Fruit fly (Drosophila melanogaster) whole organism, embryonic: ENCODE measurements around the gene CG13928.

ENCODE experiments used
- Antp ChIP-seq: fragments of 200-800 bp; sonication (Bioruptor generic); optimal IDR thresholded peaks from 3 replicates; lab custom pipeline; 2016; ENCODE audit warnings: missing biosample characterization, missing genetic modification characterization
- Asciz ChIP-seq: fragments of 200-800 bp; sonication (Bioruptor generic); optimal IDR thresholded peaks from 2 replicates; lab custom pipeline; 2017; ENCODE audit warnings: missing biosample characterization, mild to moderate bottlenecking, missing genetic modification characterization, missing genetic modification reagents
- BEAF-32 ChIP-seq: fragments of 200-800 bp; sonication (Bioruptor generic); optimal IDR thresholded peaks from 3 replicates; lab custom pipeline; 2017; ENCODE audit warnings: missing biosample characterization, missing genetic modification characterization, mild to moderate bottlenecking, moderate library complexity, missing genetic modification reagents
- Bgb ChIP-seq: fragments of 200-800 bp; sonication (Bioruptor generic); IDR thresholded peaks from 2 replicates; pipeline ENCODE4 v1.3.6; 2022; ENCODE audit warnings: missing biosample characterization, missing genetic modification characterization; ENCODE audit not compliant: partially characterized antibody
- CG10147 ChIP-seq: fragments of 200-800 bp; sonication (Bioruptor generic); optimal IDR thresholded peaks from 2 replicates; lab custom pipeline; 2019; ENCODE audit warnings: missing biosample characterization, mild to moderate bottlenecking, missing genetic modification characterization, moderate library complexity
- CG1024 ChIP-seq: fragments of 200-800 bp; sonication (Bioruptor generic); IDR thresholded peaks from 2 replicates; pipeline ENCODE4 v1.3.6; 2022; ENCODE audit warnings: missing biosample characterization, missing genetic modification characterization
- CG10366 ChIP-seq: fragments of 200-800 bp; sonication (Bioruptor generic); IDR thresholded peaks from 2 replicates; pipeline ENCODE4 v1.3.6; 2022; ENCODE audit warnings: missing biosample characterization, missing genetic modification characterization
- CG10431 ChIP-seq: fragments of 200-800 bp; sonication (Bioruptor generic); optimal IDR thresholded peaks from 3 replicates; lab custom pipeline; 2018; ENCODE audit warnings: missing biosample characterization, mild to moderate bottlenecking, missing genetic modification characterization
- CG11560 ChIP-seq: fragments of 200-800 bp; sonication (Bioruptor generic); IDR thresholded peaks from 3 replicates; pipeline ENCODE4 v1.3.6; 2022; ENCODE audit warnings: missing biosample characterization, missing genetic modification characterization
- CG12744 ChIP-seq: fragments of 200-800 bp; sonication (Bioruptor generic); optimal IDR thresholded peaks from 2 replicates; lab custom pipeline; 2016; ENCODE audit warnings: missing biosample characterization, missing genetic modification characterization
- CG13123 ChIP-seq: fragments of 200-800 bp; sonication (Bioruptor generic); optimal IDR thresholded peaks from 2 replicates; lab custom pipeline; 2016; ENCODE audit warnings: missing biosample characterization, missing genetic modification characterization
- CG13775 ChIP-seq: fragments of 200-800 bp; sonication (Bioruptor generic); optimal IDR thresholded peaks from 3 replicates; lab custom pipeline; 2017; ENCODE audit warnings: missing biosample characterization, mild to moderate bottlenecking, missing genetic modification characterization
- CG14014 ChIP-seq: fragments of 200-800 bp; sonication (Bioruptor generic); IDR thresholded peaks from 2 replicates; pipeline ENCODE4 v1.3.6; 2022; ENCODE audit warnings: missing biosample characterization, missing genetic modification characterization
- CG14441 ChIP-seq: fragments of 200-800 bp; sonication (Bioruptor generic); IDR thresholded peaks from 2 replicates; pipeline ENCODE4 v1.3.6; 2022; ENCODE audit warnings: missing biosample characterization, missing genetic modification characterization
- CG14710 ChIP-seq: fragments of 200-800 bp; sonication (Bioruptor generic); optimal IDR thresholded peaks from 3 replicates; lab custom pipeline; 2019; ENCODE audit warnings: missing biosample characterization, mild to moderate bottlenecking, missing genetic modification characterization, moderate library complexity
- CG2129 ChIP-seq: fragments of 200-800 bp; sonication (Bioruptor generic); IDR thresholded peaks from 2 replicates; pipeline ENCODE4 v1.3.6; 2022; ENCODE audit warnings: missing biosample characterization, missing genetic modification characterization; ENCODE audit not compliant: partially characterized antibody
- CG31441 ChIP-seq: fragments of 200-800 bp; sonication (Bioruptor generic); IDR thresholded peaks from 2 replicates; pipeline ENCODE4 v1.3.6; 2022; ENCODE audit warnings: missing biosample characterization, missing genetic modification characterization
- CG32767 ChIP-seq: fragments of 200-800 bp; sonication (Bioruptor generic); IDR thresholded peaks from 2 replicates; pipeline ENCODE4 v1.3.6; 2022; ENCODE audit warnings: missing biosample characterization, missing genetic modification characterization
- CG33213 ChIP-seq: fragments of 200-800 bp; sonication (Bioruptor generic); optimal IDR thresholded peaks from 3 replicates; lab custom pipeline; 2016; ENCODE audit warnings: missing biosample characterization, missing genetic modification characterization
- CG34422 ChIP-seq: fragments of 200-800 bp; sonication (Bioruptor generic); IDR thresholded peaks from 3 replicates; pipeline ENCODE4 v1.3.6; 2022; ENCODE audit warnings: missing biosample characterization, missing genetic modification characterization
- CG3847 ChIP-seq: fragments of 200-800 bp; sonication (Bioruptor generic); IDR thresholded peaks from 2 replicates; pipeline ENCODE4 v1.3.6; 2022; ENCODE audit warnings: missing biosample characterization, missing genetic modification characterization
- CG4328 ChIP-seq: fragments of 200-800 bp; sonication (Bioruptor generic); optimal IDR thresholded peaks from 3 replicates; lab custom pipeline; 2017; ENCODE audit warnings: missing biosample characterization, missing genetic modification reagents, missing genetic modification characterization
- CG43689 ChIP-seq: fragments of 200-800 bp; sonication (Bioruptor generic); IDR thresholded peaks from 2 replicates; pipeline ENCODE4 v1.3.6; 2022; ENCODE audit warnings: missing biosample characterization, missing genetic modification characterization
- CG4820 ChIP-seq: fragments of 200-800 bp; sonication (Bioruptor generic); optimal IDR thresholded peaks from 3 replicates; lab custom pipeline; 2016; ENCODE audit warnings: missing biosample characterization, missing genetic modification characterization
- CG6254 ChIP-seq: fragments of 200-800 bp; sonication (Bioruptor generic); optimal IDR thresholded peaks from 3 replicates; lab custom pipeline; 2017; ENCODE audit warnings: mild to moderate bottlenecking, missing biosample characterization, missing genetic modification reagents, missing genetic modification characterization
- CG6765 ChIP-seq: fragments of 200-800 bp; sonication (Bioruptor generic); optimal IDR thresholded peaks from 3 replicates; lab custom pipeline; 2017; ENCODE audit warnings: missing biosample characterization, mild to moderate bottlenecking, missing genetic modification characterization
- Dek ChIP-seq: fragments of 200-800 bp; sonication (Bioruptor generic); optimal IDR thresholded peaks from 3 replicates; lab custom pipeline; 2019; ENCODE audit warnings: missing biosample characterization, mild to moderate bottlenecking, missing genetic modification characterization, moderate library complexity
- Eip74EF ChIP-seq, 2 experiments: fragments of 200-800 bp in 1 of 2; fragments of >200 bp in 1 of 2; sonication (Bioruptor generic) in 1 of 2; optimal IDR thresholded peaks; 2 replicates each; lab custom pipeline; 2017 to 2019; ENCODE audit warnings: missing biosample characterization in 2 of 2, missing genetic modification characterization in 2 of 2, mild to moderate bottlenecking in 1 of 2, moderate library complexity in 1 of 2
- H15 ChIP-seq: fragments of 200-800 bp; sonication (Bioruptor generic); IDR thresholded peaks from 3 replicates; pipeline ENCODE4 v1.3.6; 2022; ENCODE audit warnings: missing biosample characterization, missing genetic modification characterization
- HLH54F ChIP-seq: fragments of 200-800 bp; sonication (Bioruptor generic); optimal IDR thresholded peaks from 3 replicates; lab custom pipeline; 2016; ENCODE audit warnings: missing biosample characterization, missing genetic modification characterization
- MESR4 ChIP-seq: fragments of 200-800 bp; sonication (Bioruptor generic); optimal IDR thresholded peaks from 2 replicates; lab custom pipeline; 2018; ENCODE audit warnings: missing biosample characterization, mild to moderate bottlenecking, missing genetic modification characterization, moderate library complexity
- bcd ChIP-seq: fragments of 200-800 bp; sonication (Bioruptor generic); optimal IDR thresholded peaks from 2 replicates; lab custom pipeline; 2017; ENCODE audit warnings: missing biosample characterization, mild to moderate bottlenecking, missing genetic modification characterization
- br ChIP-seq: fragments of >200 bp; optimal IDR thresholded peaks from 2 replicates; lab custom pipeline; 2017
- bsh ChIP-seq, 2 experiments: fragments of 200-800 bp; sonication (Bioruptor generic); optimal IDR thresholded peaks; 2 replicates each; lab custom pipeline; 2017 to 2018; ENCODE audit warnings: mild to moderate bottlenecking in 2 of 2, missing biosample characterization in 2 of 2, missing genetic modification characterization in 2 of 2, moderate library complexity in 1 of 2
- crol ChIP-seq: fragments of 200-800 bp; sonication (Bioruptor generic); IDR thresholded peaks from 2 replicates; pipeline ENCODE4 v1.3.6; 2022; ENCODE audit warnings: missing biosample characterization, missing genetic modification characterization
- disco-r ChIP-seq: fragments of 200-800 bp; sonication (Bioruptor generic); optimal IDR thresholded peaks from 2 replicates; lab custom pipeline; 2016; ENCODE audit warnings: missing biosample characterization, missing genetic modification characterization
- dm ChIP-seq: fragments of 200-800 bp; sonication (Bioruptor generic); optimal IDR thresholded peaks from 3 replicates; lab custom pipeline; 2016; ENCODE audit warnings: missing biosample characterization, missing genetic modification characterization
- gcm2 ChIP-seq: fragments of 200-800 bp; sonication (Bioruptor generic); optimal IDR thresholded peaks from 2 replicates; lab custom pipeline; 2016; ENCODE audit warnings: missing biosample characterization, missing genetic modification characterization
- grau ChIP-seq: fragments of 200-800 bp; optimal IDR thresholded peaks from 3 replicates; lab custom pipeline; 2019; ENCODE audit warnings: missing biosample characterization, mild to moderate bottlenecking, missing genetic modification characterization, moderate library complexity
- h ChIP-seq: fragments of >200 bp; optimal IDR thresholded peaks from 2 replicates; lab custom pipeline; 2017
- ind ChIP-seq: fragments of 200-800 bp; sonication (Bioruptor generic); optimal IDR thresholded peaks from 3 replicates; lab custom pipeline; 2016; ENCODE audit warnings: missing biosample characterization, missing genetic modification characterization
- maf-S ChIP-seq: fragments of 200-800 bp; sonication (Bioruptor generic); optimal IDR thresholded peaks from 2 replicates; lab custom pipeline; 2016; ENCODE audit warnings: missing biosample characterization, missing genetic modification characterization
- pb ChIP-seq: fragments of 200-800 bp; sonication (Bioruptor generic); optimal IDR thresholded peaks from 3 replicates; lab custom pipeline; 2016; ENCODE audit warnings: missing biosample characterization, missing genetic modification characterization
- pum ChIP-seq: fragments of 200-800 bp; sonication (Bioruptor generic); optimal IDR thresholded peaks from 2 replicates; lab custom pipeline; 2016; ENCODE audit warnings: missing biosample characterization, missing genetic modification characterization
- ro ChIP-seq: fragments of 200-800 bp; sonication (Bioruptor generic); IDR thresholded peaks from 2 replicates; pipeline ENCODE4 v1.3.6; 2022; ENCODE audit warnings: missing biosample characterization, missing genetic modification characterization
- row ChIP-seq: fragments of 200-800 bp; sonication (Bioruptor generic); IDR thresholded peaks from 3 replicates; pipeline ENCODE4 v1.3.6; 2022; ENCODE audit warnings: missing biosample characterization, missing genetic modification characterization
- sens-2 ChIP-seq: fragments of 200-800 bp; sonication (Bioruptor generic); IDR thresholded peaks from 2 replicates; pipeline ENCODE4 v1.3.6; 2022; ENCODE audit warnings: missing biosample characterization, missing genetic modification characterization
- so ChIP-seq: fragments of 200-800 bp; sonication (Bioruptor generic); IDR thresholded peaks from 3 replicates; pipeline ENCODE4 v1.3.6; 2022; ENCODE audit warnings: missing biosample characterization, missing genetic modification characterization
- tin ChIP-seq: fragments of 200-800 bp; sonication (Bioruptor generic); optimal IDR thresholded peaks from 3 replicates; lab custom pipeline; 2016; ENCODE audit warnings: missing biosample characterization, missing genetic modification characterization
- twi ChIP-seq: fragments of 200-800 bp; optimal IDR thresholded peaks from 2 replicates; lab custom pipeline; 2019; ENCODE audit warnings: missing biosample characterization, mild to moderate bottlenecking, missing genetic modification characterization, moderate library complexity
- vnd ChIP-seq: fragments of 200-800 bp; sonication (Bioruptor generic); IDR thresholded peaks from 3 replicates; pipeline ENCODE4 v1.3.6; 2022; ENCODE audit warnings: missing biosample characterization, missing genetic modification characterization; ENCODE audit not compliant: partially characterized antibody

Gene CG13928

dm6 chr3L:1644920-1645567 is 16.9 kb upstream of the CG13928 start, which contains the start of the genes alphaCOP and CG13919 (continued):
- TF ChIP-seq pb: peak; percentile 77
- TF ChIP-seq Dek (tag; lab: Kevin White, UChicago): peak; percentile 96
- peak; percentile 50 for TF ChIP-seq BEAF-32 (GFP tag; lab: Kevin White, UChicago)
- TF ChIP-seq CG13775 (GFP tag; lab: Kevin White, UChicago): peak; percentile 96
- TF ChIP-seq Asciz (GFP tag; lab: Kevin White, UChicago): no peak
- TF ChIP-seq CG11560 (tag; lab: Robert Waterston, UW): peak; percentile 87
- TF ChIP-seq CG13123 (GFP tag; lab: Kevin White, UChicago): peak; percentile 94
- TF ChIP-seq CG10147 (GFP tag; lab: Kevin White, UChicago): peak; percentile 90
- TF ChIP-seq CG14441 (GFP tag; lab: Robert Waterston, UW): peak; percentile 98
- peak; percentile 91 for TF ChIP-seq pum (GFP tag; lab: Kevin White, UChicago)
- peak; percentile 96 for TF ChIP-seq grau (tag; lab: Kevin White, UChicago)
- peak; percentile 98 for TF ChIP-seq CG10366 (GFP tag; lab: Robert Waterston, UW)
- TF ChIP-seq CG12744 (GFP tag; lab: Kevin White, UChicago): peak; percentile 91
- peak; percentile 89 for TF ChIP-seq CG6765 (GFP tag; lab: Kevin White, UChicago)
- no peak for TF ChIP-seq CG2129 (GFP tag; lab: Robert Waterston, UW)
- TF ChIP-seq Antp: peak; percentile 83
- peak; percentile 96 for TF ChIP-seq bcd
- TF ChIP-seq CG14710 (tag; lab: Kevin White, UChicago): peak; percentile 99
- TF ChIP-seq crol: peak; percentile 65
- peak; percentile 95 for TF ChIP-seq MESR4
- peak; percentile 99 for TF ChIP-seq CG34422 (GFP tag; lab: Robert Waterston, UW)
- peak; percentile 96 for TF ChIP-seq CG14014 (GFP tag; lab: Robert Waterston, UW)
- peak; percentile 96 for TF ChIP-seq sens-2 (GFP tag; lab: Robert Waterston, UW)
- TF ChIP-seq CG6254 (GFP tag; lab: Kevin White, UChicago): peak; percentile 88
- TF ChIP-seq CG43689: peak; percentile 95
- TF ChIP-seq tin (GFP tag; lab: Kevin White, UChicago): peak; percentile 93
- TF ChIP-seq vnd (GFP tag; lab: Robert Waterston, UW): no peak
- peak; percentile 83 for TF ChIP-seq CG10431
- TF ChIP-seq row (GFP tag; lab: Robert Waterston, UW): peak; percentile 99
- peak; percentile 88 for TF ChIP-seq CG4820 (GFP tag; lab: Kevin White, UChicago)
- peak; percentile 98 for TF ChIP-seq CG3847 (GFP tag; lab: Robert Waterston, UW)
- TF ChIP-seq ind (GFP tag; lab: Kevin White, UChicago): peak; percentile 95
- TF ChIP-seq gcm2 (GFP tag; lab: Kevin White, UChicago): peak; percentile 90
- peak; percentile 85 for TF ChIP-seq CG4328 (GFP tag; lab: Kevin White, UChicago)
- peak; percentile 91 for TF ChIP-seq maf-S (GFP tag; lab: Kevin White, UChicago)
- TF ChIP-seq so (GFP tag; lab: Robert Waterston, UW): peak; percentile 97
- peak; percentile 96 for TF ChIP-seq H15 (GFP tag; lab: Robert Waterston, UW)
- TF ChIP-seq Eip74EF (GFP tag; optimal IDR thresholded peaks at IDR 0.05; lab: Kevin White, UChicago): peak in 1 of 2 experiments; percentile 96
- TF ChIP-seq CG33213 (GFP tag; lab: Kevin White, UChicago): peak; percentile 80
- TF ChIP-seq twi: peak; percentile 93
- TF ChIP-seq ro: peak; percentile 94
- TF ChIP-seq disco-r: peak; percentile 83
- TF ChIP-seq br (lab: Kevin White, UChicago): no peak
- TF ChIP-seq CG32767 (GFP tag; lab: Robert Waterston, UW): peak; percentile 98
- TF ChIP-seq dm: peak; percentile 82
- TF ChIP-seq HLH54F (GFP tag; lab: Kevin White, UChicago): peak; percentile 93
- TF ChIP-seq Bgb (GFP tag; lab: Robert Waterston, UW): no peak
- TF ChIP-seq bsh (GFP tag; optimal IDR thresholded peaks at IDR 0.05; lab: Kevin White, UChicago): peak; percentile 86 to 98
- peak; percentile 77 for TF ChIP-seq CG1024 (GFP tag; lab: Robert Waterston, UW)
- no peak for TF ChIP-seq h (lab: Kevin White, UChicago)
- peak; percentile 97 for TF ChIP-seq CG31441 (GFP tag; lab: Robert Waterston, UW)
